Fruit fly (Drosophila melanogaster) whole organism, prepupa: ENCODE results near the gene CG31817.

Experiments used
- Blimp-1 ChIP-seq: fragments of 200-800 bp; sonication (Bioruptor generic); optimal IDR thresholded peaks from 3 replicates; lab custom pipeline; 2017; ENCODE audit warnings: missing biosample characterization, missing genetic modification characterization, mild to moderate bottlenecking, moderate library complexity, missing genetic modification reagents
- CG10631 ChIP-seq: fragments of 200-800 bp; sonication (Bioruptor generic); optimal IDR thresholded peaks from 2 replicates; lab custom pipeline; 2016; ENCODE audit warnings: missing biosample characterization, missing genetic modification characterization
- CG10669 ChIP-seq: fragments of 200-800 bp; sonication (Bioruptor generic); optimal IDR thresholded peaks from 3 replicates; lab custom pipeline; 2018; ENCODE audit warnings: missing biosample characterization, mild to moderate bottlenecking, missing genetic modification characterization, moderate library complexity
- CG11294 ChIP-seq: fragments of 200-800 bp; sonication (Bioruptor generic); IDR thresholded peaks from 2 replicates; pipeline ENCODE4 v1.3.6; 2022; ENCODE audit warnings: missing biosample characterization, missing genetic modification characterization
- CG11762 ChIP-seq: fragments of 200-800 bp; sonication (Bioruptor generic); optimal IDR thresholded peaks from 3 replicates; lab custom pipeline; 2016; ENCODE audit warnings: missing biosample characterization, missing genetic modification characterization; ENCODE audit not compliant: insufficient read depth
- CG11902 ChIP-seq: fragments of 200-800 bp; sonication (Bioruptor generic); optimal IDR thresholded peaks from 3 replicates; lab custom pipeline; 2016; ENCODE audit warnings: missing biosample characterization, missing genetic modification characterization
- CG15336 ChIP-seq: fragments of 200-800 bp; sonication (Bioruptor generic); IDR thresholded peaks from 2 replicates; pipeline ENCODE4 v1.3.6; 2022; ENCODE audit warnings: missing biosample characterization, missing genetic modification characterization
- CG1621 ChIP-seq: fragments of 200-800 bp; sonication (Bioruptor generic); optimal IDR thresholded peaks from 3 replicates; lab custom pipeline; 2018; ENCODE audit warnings: missing biosample characterization, mild to moderate bottlenecking, missing genetic modification characterization
- CG16779 ChIP-seq: fragments of 200-800 bp; sonication (Bioruptor generic); optimal IDR thresholded peaks from 3 replicates; lab custom pipeline; 2017; ENCODE audit warnings: missing biosample characterization, mild to moderate bottlenecking, missing genetic modification characterization
- CG3032 ChIP-seq: fragments of 200-800 bp; optimal IDR thresholded peaks from 2 replicates; lab custom pipeline; 2019; ENCODE audit warnings: missing biosample characterization, mild to moderate bottlenecking, missing genetic modification characterization, moderate library complexity
- CG31627 ChIP-seq: fragments of 200-800 bp; sonication (Bioruptor generic); optimal IDR thresholded peaks from 3 replicates; lab custom pipeline; 2016; ENCODE audit warnings: missing biosample characterization, missing genetic modification characterization
- CG32006 ChIP-seq: fragments of 200-800 bp; sonication (Bioruptor generic); optimal IDR thresholded peaks from 3 replicates; lab custom pipeline; 2017; ENCODE audit warnings: missing biosample characterization, mild to moderate bottlenecking, missing genetic modification characterization
- CG34406 ChIP-seq: fragments of 200-800 bp; sonication (Bioruptor generic); optimal IDR thresholded peaks from 3 replicates; lab custom pipeline; 2016; ENCODE audit warnings: missing biosample characterization, missing genetic modification characterization
- CG3919 ChIP-seq: fragments of 200-800 bp; sonication (Bioruptor generic); optimal IDR thresholded peaks from 3 replicates; lab custom pipeline; 2016; ENCODE audit warnings: missing biosample characterization, missing genetic modification characterization
- CG4318 ChIP-seq: fragments of 200-800 bp; sonication (Bioruptor generic); optimal IDR thresholded peaks from 3 replicates; lab custom pipeline; 2017; ENCODE audit warnings: missing biosample characterization, mild to moderate bottlenecking, missing genetic modification characterization
- CG6163 ChIP-seq: fragments of 200-800 bp; sonication (Bioruptor generic); IDR thresholded peaks from 3 replicates; pipeline ENCODE4 v1.3.6; 2022; ENCODE audit warnings: missing biosample characterization, missing genetic modification characterization
- CG6276 ChIP-seq: fragments of 200-800 bp; sonication (Bioruptor generic); optimal IDR thresholded peaks from 2 replicates; lab custom pipeline; 2017; ENCODE audit warnings: missing biosample characterization, mild to moderate bottlenecking, missing genetic modification characterization
- CG6854 ChIP-seq: fragments of 200-800 bp; sonication (Bioruptor generic); optimal IDR thresholded peaks from 2 replicates; lab custom pipeline; 2017; ENCODE audit warnings: missing biosample characterization, mild to moderate bottlenecking, missing genetic modification characterization
- CG7368 ChIP-seq: fragments of 200-800 bp; sonication (Bioruptor generic); optimal IDR thresholded peaks from 3 replicates; lab custom pipeline; 2016; ENCODE audit warnings: missing biosample characterization, missing genetic modification characterization
- CG8119 ChIP-seq: fragments of 200-800 bp; sonication (Bioruptor generic); IDR thresholded peaks from 3 replicates; pipeline ENCODE4 v1.3.6; 2022; ENCODE audit warnings: missing biosample characterization, missing genetic modification characterization
- CG8319 ChIP-seq: fragments of 200-800 bp; sonication (Bioruptor generic); optimal IDR thresholded peaks from 3 replicates; lab custom pipeline; 2016; ENCODE audit warnings: missing biosample characterization, missing genetic modification characterization
- Eip75B ChIP-seq: fragments of 200-800 bp; sonication (Bioruptor generic); optimal IDR thresholded peaks from 3 replicates; lab custom pipeline; 2016; ENCODE audit warnings: missing biosample characterization, missing genetic modification characterization
- Eip78C ChIP-seq: fragments of 200-800 bp; sonication (Bioruptor generic); peaks from one replicate; lab custom pipeline; 2016; ENCODE audit warnings: missing biosample characterization, missing genetic modification characterization
- Eip93F ChIP-seq: fragments of 200-800 bp; sonication (Bioruptor generic); optimal IDR thresholded peaks from 2 replicates; lab custom pipeline; 2016; ENCODE audit warnings: missing biosample characterization, mild to moderate bottlenecking, missing genetic modification characterization
- Ets21C ChIP-seq: fragments of 200-800 bp; sonication (Bioruptor generic); optimal IDR thresholded peaks from 3 replicates; lab custom pipeline; 2016; ENCODE audit warnings: missing biosample characterization, missing genetic modification characterization
- Ets96B ChIP-seq: fragments of 200-800 bp; optimal IDR thresholded peaks from 2 replicates; lab custom pipeline; 2019; ENCODE audit warnings: missing biosample characterization, mild to moderate bottlenecking, missing genetic modification characterization, moderate library complexity
- Gug ChIP-seq: fragments of 200-800 bp; sonication (Bioruptor generic); IDR thresholded peaks from 2 replicates; pipeline ENCODE4 v1.3.6; 2022; ENCODE audit warnings: missing biosample characterization, missing genetic modification characterization
- Hr38 ChIP-seq: sonication (Bioruptor generic); optimal IDR thresholded peaks from 2 replicates; lab custom pipeline; 2016; ENCODE audit warnings: missing biosample characterization, missing genetic modification characterization
- Hr39 ChIP-seq: fragments of 200-800 bp; sonication (Bioruptor generic); optimal IDR thresholded peaks from 2 replicates; lab custom pipeline; 2016; ENCODE audit warnings: missing biosample characterization, missing genetic modification characterization
- Hr4 ChIP-seq: fragments of 200-800 bp; sonication (Bioruptor generic); optimal IDR thresholded peaks from 3 replicates; lab custom pipeline; 2016; ENCODE audit warnings: missing biosample characterization, missing genetic modification characterization
- Lpt ChIP-seq: fragments of 200-800 bp; sonication (Bioruptor generic); optimal IDR thresholded peaks from 3 replicates; lab custom pipeline; 2016; ENCODE audit warnings: missing biosample characterization, missing genetic modification characterization
- Met ChIP-seq: fragments of 200-800 bp; sonication (Bioruptor generic); optimal IDR thresholded peaks from 3 replicates; lab custom pipeline; 2016; ENCODE audit warnings: missing biosample characterization, missing genetic modification characterization
- OdsH ChIP-seq: fragments of 200-800 bp; sonication (Bioruptor generic); optimal IDR thresholded peaks from 3 replicates; lab custom pipeline; 2016; ENCODE audit warnings: missing biosample characterization, missing genetic modification characterization
- Smox ChIP-seq: fragments of 200-800 bp; sonication (Bioruptor generic); optimal IDR thresholded peaks from 3 replicates; lab custom pipeline; 2016; ENCODE audit warnings: missing biosample characterization, missing genetic modification characterization
- Sox14 ChIP-seq: fragments of 200-800 bp; sonication (Bioruptor generic); optimal IDR thresholded peaks from 3 replicates; lab custom pipeline; 2016; ENCODE audit warnings: missing biosample characterization, missing genetic modification characterization
- Sox15 ChIP-seq: fragments of 200-800 bp; sonication (Bioruptor generic); optimal IDR thresholded peaks from 3 replicates; lab custom pipeline; 2016; ENCODE audit warnings: missing biosample characterization, missing genetic modification characterization
- acj6 ChIP-seq: fragments of 200-800 bp; sonication (Bioruptor generic); optimal IDR thresholded peaks from 3 replicates; lab custom pipeline; 2016; ENCODE audit warnings: missing biosample characterization, missing genetic modification characterization
- cyc ChIP-seq: fragments of 200-800 bp; sonication (Bioruptor generic); optimal IDR thresholded peaks from 3 replicates; lab custom pipeline; 2016; ENCODE audit warnings: missing biosample characterization, missing genetic modification characterization
- dac ChIP-seq: fragments of 200-800 bp; sonication (Bioruptor generic); optimal IDR thresholded peaks from 2 replicates; lab custom pipeline; 2017; ENCODE audit warnings: missing biosample characterization, mild to moderate bottlenecking, missing genetic modification characterization
- dsx ChIP-seq: fragments of 200-800 bp; optimal IDR thresholded peaks from 3 replicates; lab custom pipeline; 2019; ENCODE audit warnings: missing biosample characterization, mild to moderate bottlenecking, missing genetic modification characterization, moderate library complexity; ENCODE audit not compliant: poor library complexity, severe bottlenecking
- esn ChIP-seq: fragments of 200-800 bp; sonication (Bioruptor generic); optimal IDR thresholded peaks from 2 replicates; lab custom pipeline; 2016; ENCODE audit warnings: missing biosample characterization, mild to moderate bottlenecking, missing genetic modification characterization, moderate library complexity
- fd59A ChIP-seq: fragments of 200-800 bp; sonication (Bioruptor generic); optimal IDR thresholded peaks from 2 replicates; lab custom pipeline; 2017; ENCODE audit warnings: missing biosample characterization, mild to moderate bottlenecking, missing genetic modification characterization, missing genetic modification reagents
- lz ChIP-seq: fragments of 200-800 bp; sonication (Bioruptor generic); optimal IDR thresholded peaks from 3 replicates; lab custom pipeline; 2016; ENCODE audit warnings: missing biosample characterization, missing genetic modification characterization
- net ChIP-seq: fragments of 200-800 bp; sonication (Bioruptor generic); optimal IDR thresholded peaks from 3 replicates; lab custom pipeline; 2016; ENCODE audit warnings: missing biosample characterization, missing genetic modification characterization
- pdm3 ChIP-seq: fragments of 200-800 bp; sonication (Bioruptor generic); optimal IDR thresholded peaks from 3 replicates; lab custom pipeline; 2016; ENCODE audit warnings: missing biosample characterization, missing genetic modification characterization
- salr ChIP-seq, 2 experiments: fragments of 200-800 bp; sonication (Bioruptor generic); optimal IDR thresholded peaks; 3 replicates each; lab custom pipeline; 2016 to 2018; ENCODE audit warnings: missing biosample characterization in 2 of 2, missing genetic modification characterization in 2 of 2, mild to moderate bottlenecking in 1 of 2
- spab ChIP-seq: fragments of 200-800 bp; sonication (Bioruptor generic); optimal IDR thresholded peaks from 2 replicates; lab custom pipeline; 2017; ENCODE audit warnings: missing biosample characterization, mild to moderate bottlenecking, missing genetic modification characterization, missing genetic modification reagents
- ss ChIP-seq, 2 experiments: fragments of 200-800 bp; sonication (Bioruptor generic); optimal IDR thresholded peaks; 2 replicates in 1 of 2; 3 replicates in 1 of 2; lab custom pipeline; 2017 to 2018; ENCODE audit warnings: mild to moderate bottlenecking in 2 of 2, missing biosample characterization in 2 of 2, missing genetic modification characterization in 2 of 2, moderate library complexity in 1 of 2
- svp ChIP-seq: fragments of 200-800 bp; sonication (Bioruptor generic); peaks from one replicate; lab custom pipeline; 2016; ENCODE audit warnings: missing biosample characterization, missing genetic modification characterization
- topi ChIP-seq: fragments of 200-800 bp; sonication (Bioruptor generic); optimal IDR thresholded peaks from 3 replicates; lab custom pipeline; 2016; ENCODE audit warnings: missing biosample characterization, missing genetic modification characterization

The CG31817 gene

dm6 chr2L:16329625-16330024 lies 8.1 kb downstream of the CG31817 start, which contains the start of gene CG4440:
TSS of gene CG4440 (plus strand) at chr2L:16329925.
- TF ChIP-seq CG34406 (GFP tag; lab: Kevin White, UChicago) = no peak
- TF ChIP-seq CG11762 (GFP tag; lab: Kevin White, UChicago) = no peak
- TF ChIP-seq Ets21C (GFP tag; lab: Kevin White, UChicago) = no peak
- TF ChIP-seq svp (GFP tag; lab: Kevin White, UChicago) = no peak
- TF ChIP-seq CG10669 (GFP tag; lab: Kevin White, UChicago) = no peak
- no peak for TF ChIP-seq CG6276 (GFP tag; lab: Kevin White, UChicago)
- TF ChIP-seq, all 60 proteins: peak for 0

- TF ChIP-seq spab (GFP tag; lab: Kevin White, UChicago) = no peak
- TF ChIP-seq salr (GFP tag; optimal IDR thresholded peaks at IDR 0.05; lab: Kevin White, UChicago) = no peak
- no peak for TF ChIP-seq CG3032 (tag; lab: Kevin White, UChicago)
- TF ChIP-seq net (GFP tag; lab: Kevin White, UChicago) = no peak
- no peak for TF ChIP-seq Eip75B
- peak; percentile 73 for TF ChIP-seq Hr4 (GFP tag; lab: Kevin White, UChicago)
- TF ChIP-seq CG31627 (GFP tag; lab: Kevin White, UChicago) = peak; percentile 69
- TF ChIP-seq CG6276 (GFP tag; lab: Kevin White, UChicago) = no peak
- TF ChIP-seq Eip93F (GFP tag; lab: Kevin White, UChicago) = no peak
- TF ChIP-seq CG8119 (GFP tag; lab: Robert Waterston, UW) = no peak
- no peak for TF ChIP-seq Hr39 (GFP tag; lab: Kevin White, UChicago)
- TF ChIP-seq Eip78C (GFP tag; lab: Kevin White, UChicago) = no peak
- TF ChIP-seq svp (GFP tag; lab: Kevin White, UChicago) = no peak
- no peak for TF ChIP-seq CG32006
- TF ChIP-seq Blimp-1 = no peak
- TF ChIP-seq Sox14 (GFP tag; lab: Kevin White, UChicago) = no peak
- peak; percentile 1 for TF ChIP-seq Sox15 (GFP tag; lab: Kevin White, UChicago)
- TF ChIP-seq topi (GFP tag; lab: Kevin White, UChicago) = no peak
- TF ChIP-seq Ets21C (GFP tag; lab: Kevin White, UChicago) = peak; percentile 44
- TF ChIP-seq CG1621 (tag; lab: Kevin White, UChicago) = peak; percentile 52
- TF ChIP-seq CG8319 = peak; percentile 21
- TF ChIP-seq CG16779 (tag; lab: Kevin White, UChicago) = no peak
- TF ChIP-seq Lpt = no peak
- TF ChIP-seq CG6854 (GFP tag; lab: Kevin White, UChicago) = no peak
- no peak for TF ChIP-seq CG3919 (GFP tag; lab: Kevin White, UChicago)
- TF ChIP-seq CG10631 (GFP tag; lab: Kevin White, UChicago) = peak; percentile 56
- TF ChIP-seq CG7368 (GFP tag; lab: Kevin White, UChicago) = no peak
- no peak for TF ChIP-seq Smox (GFP tag; lab: Kevin White, UChicago)
- no peak; the same call in 1 of the 2 replicates for TF ChIP-seq Gug (GFP tag; lab: Robert Waterston, UW)
- TF ChIP-seq CG6163 (GFP tag; lab: Robert Waterston, UW) = no peak
- no peak for TF ChIP-seq CG15336 (GFP tag; lab: Robert Waterston, UW)
- no peak for TF ChIP-seq lz
- no peak for TF ChIP-seq CG4318 (GFP tag; lab: Kevin White, UChicago)
- no peak for TF ChIP-seq Met (GFP tag; lab: Kevin White, UChicago)
- TF ChIP-seq fd59A = no peak
- peak; percentile 11 for TF ChIP-seq Hr38
- no peak for TF ChIP-seq esn (GFP tag; lab: Kevin White, UChicago)
- TF ChIP-seq CG34406 (GFP tag; lab: Kevin White, UChicago) = no peak
- no peak for TF ChIP-seq OdsH (GFP tag; lab: Kevin White, UChicago)
- no peak for TF ChIP-seq Ets96B (tag; lab: Kevin White, UChicago)
- no peak for TF ChIP-seq ss (GFP tag; optimal IDR thresholded peaks at IDR 0.05; lab: Kevin White, UChicago)
- TF ChIP-seq CG11902 (GFP tag; lab: Kevin White, UChicago) = no peak
- no peak for TF ChIP-seq dsx (GFP tag; lab: Kevin White, UChicago)
- no peak for TF ChIP-seq dac (GFP tag; lab: Kevin White, UChicago)
- TF ChIP-seq cyc (GFP tag; lab: Kevin White, UChicago) = no peak
- TF ChIP-seq CG11294 = no peak
- peak; percentile 39 for TF ChIP-seq acj6
- TF ChIP-seq pdm3 = no peak
- TF ChIP-seq CG11762 (GFP tag; lab: Kevin White, UChicago) = no peak
Measured at dm6 chr2L:16329102-16329520, 8.6 kb downstream of the CG31817 start, which contains the start of gene mRpL4. TSS of gene mRpL4 (minus strand) at chr2L:16329132.
